Worm (Caenorhabditis elegans) whole organism, midembryonic: Measurements from ENCODE around the gene T24A6.17.

Source experiments
- cog-1 ChIP-seq: sonication (generic microtip); optimal IDR thresholded peaks from 2 replicates; lab custom pipeline; 2016; ENCODE audit warnings: missing genetic modification characterization, missing compliant biosample characterization
- flt-1 ChIP-seq: fragments of 200-800 bp; sonication (Bioruptor generic); IDR thresholded peaks from 2 replicates; pipeline ENCODE4 v1.3.6; 2022; ENCODE audit warnings: missing genetic modification characterization, missing compliant biosample characterization
- klf-2 ChIP-seq: fragments of 200-800 bp; sonication (Bioruptor generic); conservative IDR thresholded peaks from 2 replicates; pipeline ENCODE4 v1.3.6; 2022; ENCODE audit warnings: missing genetic modification reagents, missing genetic modification characterization, missing compliant biosample characterization
- med-1 ChIP-seq: sonication (generic microtip); optimal IDR thresholded peaks from 2 replicates; lab custom pipeline; 2017; ENCODE audit warnings: missing genetic modification characterization, mild to moderate bottlenecking, missing compliant biosample characterization, antibody characterized with exemption, missing genetic modification reagents; ENCODE audit not compliant: insufficient read depth
- ref-1 ChIP-seq: fragments of 200-800 bp; sonication (Bioruptor generic); conservative IDR thresholded peaks from 2 replicates; pipeline ENCODE4 v1.3.6; 2022; ENCODE audit warnings: missing genetic modification reagents, missing genetic modification characterization, missing compliant biosample characterization
- tab-1 ChIP-seq: fragments of 200-800 bp; sonication (Bioruptor generic); IDR thresholded peaks from 2 replicates; pipeline ENCODE4 v1.3.6; 2022; ENCODE audit warnings: missing genetic modification characterization, missing compliant biosample characterization
- ztf-29 ChIP-seq: fragments of 200-800 bp; sonication (Bioruptor generic); IDR thresholded peaks from 2 replicates; pipeline ENCODE4 v1.3.6; 2022; ENCODE audit warnings: missing genetic modification reagents, missing genetic modification characterization, missing compliant biosample characterization

DNA sequence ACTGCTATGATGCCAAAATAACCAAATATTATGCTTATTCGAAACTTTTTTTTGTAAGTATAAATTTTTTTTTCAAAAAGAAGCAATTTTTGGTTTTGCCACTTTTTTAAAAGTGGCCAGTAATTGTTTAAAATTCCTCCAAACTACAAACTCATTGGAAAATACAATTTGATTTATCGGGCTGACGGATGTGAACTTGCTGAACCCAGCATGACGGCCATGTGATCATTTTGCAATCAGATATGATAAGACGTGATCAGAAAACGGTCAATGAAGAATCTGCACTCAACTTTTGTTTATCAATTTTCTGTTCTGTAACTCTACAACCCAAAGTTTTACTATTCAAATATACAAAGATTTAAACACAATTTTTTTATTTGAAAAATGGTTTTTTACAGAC lies 42.2 kb upstream of the T24A6.17 start:
- TF ChIP-seq flt-1 (GFP tag; lab: Robert Waterston, UW), result no peak
- TF ChIP-seq klf-2 (GFP tag; lab: Robert Waterston, UW), result no peak
- no peak for TF ChIP-seq med-1 (GFP tag; lab: Kevin White, UChicago)
- TF ChIP-seq tab-1 (GFP tag; lab: Robert Waterston, UW), result no peak
- no peak for TF ChIP-seq ref-1
- no peak for TF ChIP-seq ztf-29 (GFP tag; lab: Robert Waterston, UW)
- TF ChIP-seq cog-1 (tag; lab: Kevin White, UChicago), result no peak
